Worm (Caenorhabditis elegans) whole organism, L3 larva: Measurements from ENCODE around the gene T10H9.1.

Experiments
- R02D3.7 ChIP-seq: fragments of 150-350 bp; optimal IDR thresholded peaks from 2 replicates; lab custom pipeline; 2014; ENCODE audit warnings: missing biosample characterization, missing genetic modification characterization
- ZK546.5 ChIP-seq: sonication (generic microtip); optimal IDR thresholded peaks from 2 replicates; lab custom pipeline; 2017; ENCODE audit warnings: missing biosample characterization, missing genetic modification characterization
- aly-2 ChIP-seq: fragments of 150-350 bp; optimal IDR thresholded peaks from 2 replicates; lab custom pipeline; 2014; ENCODE audit warnings: missing biosample characterization, missing genetic modification characterization
- ama-1 ChIP-seq: fragments of 150-350 bp; optimal IDR thresholded peaks from 2 replicates; lab custom pipeline; 2018
- ceh-16 ChIP-seq: sonication (generic microtip); optimal IDR thresholded peaks from 2 replicates; lab custom pipeline; 2017; ENCODE audit warnings: missing biosample characterization, missing genetic modification characterization
- ceh-9 ChIP-seq: sonication (generic microtip); optimal IDR thresholded peaks from 2 replicates; lab custom pipeline; 2018; ENCODE audit warnings: missing biosample characterization, missing genetic modification characterization
- daf-12 ChIP-seq: fragments of 150-350 bp; optimal IDR thresholded peaks from 2 replicates; lab custom pipeline; 2014; ENCODE audit warnings: missing biosample characterization, missing genetic modification reagents, missing genetic modification characterization
- egl-27 ChIP-seq: sonication (generic microtip); optimal IDR thresholded peaks from 4 replicates; lab custom pipeline; 2017; ENCODE audit warnings: missing biosample characterization, missing genetic modification reagents, missing genetic modification characterization
- egl-5 ChIP-seq: fragments of 150-350 bp; optimal IDR thresholded peaks from 2 replicates; lab custom pipeline; 2017; ENCODE audit warnings: missing biosample characterization, missing genetic modification reagents, missing genetic modification characterization, inconsistent platforms
- elt-1 ChIP-seq: fragments of 150-350 bp; optimal IDR thresholded peaks from 2 replicates; lab custom pipeline; 2014; ENCODE audit warnings: missing biosample characterization, missing genetic modification characterization
- elt-2 ChIP-seq: sonication (generic microtip); optimal IDR thresholded peaks from 2 replicates; lab custom pipeline; 2016; ENCODE audit warnings: missing genetic modification reagents, mild to moderate bottlenecking, missing genetic modification characterization, missing compliant biosample characterization
- elt-3 ChIP-seq, 3 experiments: fragments of 150-350 bp in 1 of 3; sonication (generic microtip) in 2 of 3; optimal IDR thresholded peaks; 2 replicates in 2 of 3; 4 replicates in 1 of 3; lab custom pipeline; 2014 to 2017; ENCODE audit warnings: missing biosample characterization in 3 of 3, missing genetic modification characterization in 3 of 3
- eor-1 ChIP-seq, 2 experiments: fragments of 150-350 bp; optimal IDR thresholded peaks; 2 replicates each; lab custom pipeline; 2014 to 2018; ENCODE audit warnings: missing biosample characterization in 2 of 2, missing genetic modification characterization in 2 of 2
- fkh-2 ChIP-seq: fragments of 150-350 bp; optimal IDR thresholded peaks from 2 replicates; lab custom pipeline; 2014; ENCODE audit warnings: missing biosample characterization, missing genetic modification reagents, missing genetic modification characterization
- fos-1 ChIP-seq: fragments of 150-350 bp; optimal IDR thresholded peaks from 2 replicates; lab custom pipeline; 2014; ENCODE audit warnings: missing biosample characterization, missing genetic modification characterization
- hmg-11 ChIP-seq: sonication (generic microtip); optimal IDR thresholded peaks from 2 replicates; lab custom pipeline; 2016; ENCODE audit warnings: missing genetic modification characterization, missing compliant biosample characterization
- jun-1 ChIP-seq: fragments of 150-350 bp; optimal IDR thresholded peaks from 2 replicates; lab custom pipeline; 2014; ENCODE audit warnings: missing biosample characterization, missing genetic modification reagents, missing genetic modification characterization
- lin-15B ChIP-seq: fragments of 150-350 bp; optimal IDR thresholded peaks from 2 replicates; lab custom pipeline; 2014; ENCODE audit warnings: missing biosample characterization, missing genetic modification characterization
- lin-39 ChIP-seq: fragments of 150-350 bp; optimal IDR thresholded peaks from 2 replicates; lab custom pipeline; 2018; ENCODE audit warnings: missing biosample characterization, missing genetic modification reagents, missing genetic modification characterization
- lsy-12 ChIP-seq: sonication (generic microtip); optimal IDR thresholded peaks from 2 replicates; lab custom pipeline; 2016; ENCODE audit warnings: mild to moderate bottlenecking, missing genetic modification characterization, missing compliant biosample characterization
- mdl-1 ChIP-seq: fragments of 150-350 bp; optimal IDR thresholded peaks from 2 replicates; lab custom pipeline; 2014; ENCODE audit warnings: missing biosample characterization, missing genetic modification characterization
- nfya-1 ChIP-seq: sonication (generic microtip); optimal IDR thresholded peaks from 2 replicates; lab custom pipeline; 2017; ENCODE audit warnings: missing genetic modification characterization, mild to moderate bottlenecking, missing compliant biosample characterization, antibody characterized with exemption, moderate library complexity; ENCODE audit not compliant: insufficient read depth
- nhr-11 ChIP-seq: fragments of 150-350 bp; optimal IDR thresholded peaks from 2 replicates; lab custom pipeline; 2014; ENCODE audit warnings: missing biosample characterization, missing genetic modification characterization
- nhr-12 ChIP-seq: fragments of 150-350 bp; optimal IDR thresholded peaks from 2 replicates; lab custom pipeline; 2014; ENCODE audit warnings: missing biosample characterization, missing genetic modification characterization
- nhr-23 ChIP-seq: fragments of 150-350 bp; optimal IDR thresholded peaks from 2 replicates; lab custom pipeline; 2014; ENCODE audit warnings: missing biosample characterization, missing genetic modification reagents, missing genetic modification characterization
- nhr-25 ChIP-seq: sonication (generic microtip); optimal IDR thresholded peaks from 2 replicates; lab custom pipeline; 2017; ENCODE audit warnings: missing biosample characterization, missing genetic modification characterization
- nhr-28 ChIP-seq: fragments of 150-350 bp; optimal IDR thresholded peaks from 2 replicates; lab custom pipeline; 2014; ENCODE audit warnings: missing biosample characterization, missing genetic modification characterization
- nhr-67 ChIP-seq: fragments of 150-350 bp; optimal IDR thresholded peaks from 2 replicates; lab custom pipeline; 2014; ENCODE audit warnings: missing biosample characterization, missing genetic modification characterization
- nhr-76 ChIP-seq: fragments of 150-350 bp; sonication (generic microtip); optimal IDR thresholded peaks from 5 replicates; lab custom pipeline; 2014; ENCODE audit warnings: missing biosample characterization, missing genetic modification characterization
- nhr-77 ChIP-seq: fragments of 150-350 bp; optimal IDR thresholded peaks from 2 replicates; lab custom pipeline; 2014; ENCODE audit warnings: missing biosample characterization, missing genetic modification characterization
- pha-4 ChIP-seq: fragments of 150-350 bp; optimal IDR thresholded peaks from 2 replicates; lab custom pipeline; 2014; ENCODE audit warnings: missing biosample characterization, missing genetic modification reagents, missing genetic modification characterization
- pqm-1 ChIP-seq: fragments of 150-350 bp; optimal IDR thresholded peaks from 2 replicates; lab custom pipeline; 2017; ENCODE audit warnings: missing biosample characterization, missing genetic modification characterization, inconsistent platforms
- sea-2 ChIP-seq: fragments of 150-350 bp; sonication (generic microtip); optimal IDR thresholded peaks from 4 replicates; lab custom pipeline; 2014; ENCODE audit warnings: missing biosample characterization, missing genetic modification reagents, missing genetic modification characterization
- snpc-4 ChIP-seq: fragments of 150-350 bp; optimal IDR thresholded peaks from 2 replicates; lab custom pipeline; 2014; ENCODE audit warnings: missing biosample characterization, missing genetic modification characterization
- tbx-2 ChIP-seq: sonication (generic microtip); optimal IDR thresholded peaks from 2 replicates; lab custom pipeline; 2016; ENCODE audit warnings: mild to moderate bottlenecking, missing genetic modification characterization, missing compliant biosample characterization
- unc-39 ChIP-seq: sonication (generic microtip); optimal IDR thresholded peaks from 4 replicates; lab custom pipeline; 2017; ENCODE audit warnings: missing biosample characterization, missing genetic modification characterization
- unc-62 ChIP-seq: fragments of 150-350 bp; sonication (generic microtip); optimal IDR thresholded peaks from 4 replicates; lab custom pipeline; 2014; ENCODE audit warnings: missing biosample characterization, missing genetic modification reagents, missing genetic modification characterization
- zag-1 ChIP-seq: fragments of 150-350 bp; optimal IDR thresholded peaks from 2 replicates; lab custom pipeline; 2014; ENCODE audit warnings: missing biosample characterization, missing genetic modification characterization
- ztf-11 ChIP-seq: fragments of 150-350 bp; optimal IDR thresholded peaks from 2 replicates; lab custom pipeline; 2014; ENCODE audit warnings: missing biosample characterization, missing genetic modification characterization

Gene T10H9.1

DNA sequence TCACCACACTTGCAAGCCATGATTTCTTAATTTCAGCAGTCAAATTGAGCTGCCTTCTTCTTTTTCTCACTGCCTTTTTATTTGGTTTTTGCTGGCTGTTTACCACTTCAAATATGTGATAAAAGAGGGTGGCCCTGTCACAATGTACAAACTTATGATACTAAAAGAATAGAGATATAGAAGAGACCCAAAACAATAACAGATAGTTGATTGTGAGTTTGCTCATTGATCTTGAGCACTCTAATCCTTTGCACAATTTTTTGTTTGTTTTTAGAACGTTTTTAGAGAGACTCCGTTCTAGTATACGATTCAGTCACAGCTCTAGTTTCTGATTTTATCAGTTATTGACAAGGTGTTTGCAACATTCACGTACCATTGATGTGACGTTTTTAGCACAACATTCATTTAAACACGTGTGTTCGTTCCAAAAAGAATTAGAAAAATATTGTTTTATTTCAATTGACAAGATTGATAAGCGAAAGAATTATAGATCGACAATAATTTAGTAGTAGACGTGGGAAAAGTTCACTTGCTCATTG lies 42.5 kb downstream of the T10H9.1 start, which contains the start of gene mtl-1:
mtl-1 (minus strand) TSS at position 51 of the 539 bp plus-strand sequence.
- TF ChIP-seq daf-12 (no peak), fkh-2 (tag; lab: Kevin White, UChicago) (no peak), unc-39 (tag; lab: Kevin White, UChicago) (no peak), nhr-77 (tag; lab: Kevin White, UChicago) (no peak), egl-27 (no peak), eor-1 (tag; optimal IDR thresholded peaks at IDR 0.05; lab: Kevin White, UChicago) (no peak), sea-2 (GFP tag; lab: Kevin White, UChicago) (no peak), ZK546.5 (tag; lab: Kevin White, UChicago) (no peak), nhr-23 (no peak), nfya-1 (tag; lab: Kevin White, UChicago) (no peak), elt-2 (tag; lab: Kevin White, UChicago) (peak; percentile 53), elt-3 (tag; optimal IDR thresholded peaks at IDR 0.05; lab: Kevin White, UChicago) (no peak), lin-15B (no peak), fos-1 (tag; lab: Kevin White, UChicago) (no peak), lin-39 (no peak), snpc-4 (tag; lab: Kevin White, UChicago) (no peak), pha-4 (peak; percentile 37), elt-1 (no peak), jun-1 (tag; lab: Kevin White, UChicago) (no peak), nhr-28 (no peak), ama-1 (lab: Kevin White, UChicago) (peak; percentile 8), nhr-25 (tag; lab: Kevin White, UChicago) (no peak), nhr-76 (tag; lab: Kevin White, UChicago) (no peak), pqm-1 (tag; lab: Kevin White, UChicago) (peak; percentile 84), lsy-12 (tag; lab: Kevin White, UChicago) (no peak), ceh-16 (tag; lab: Kevin White, UChicago) (no peak), nhr-12 (tag; lab: Kevin White, UChicago) (no peak), nhr-67 (no peak), R02D3.7 (tag; lab: Kevin White, UChicago) (no peak), ztf-11 (tag; lab: Kevin White, UChicago) (no peak), mdl-1 (tag; lab: Kevin White, UChicago) (no peak), tbx-2 (no peak), nhr-11 (tag; lab: Kevin White, UChicago) (no peak), ceh-9 (tag; lab: Kevin White, UChicago) (no peak), zag-1 (tag; lab: Kevin White, UChicago) (no peak), unc-62 (GFP tag; lab: Kevin White, UChicago) (no peak)

DNA sequence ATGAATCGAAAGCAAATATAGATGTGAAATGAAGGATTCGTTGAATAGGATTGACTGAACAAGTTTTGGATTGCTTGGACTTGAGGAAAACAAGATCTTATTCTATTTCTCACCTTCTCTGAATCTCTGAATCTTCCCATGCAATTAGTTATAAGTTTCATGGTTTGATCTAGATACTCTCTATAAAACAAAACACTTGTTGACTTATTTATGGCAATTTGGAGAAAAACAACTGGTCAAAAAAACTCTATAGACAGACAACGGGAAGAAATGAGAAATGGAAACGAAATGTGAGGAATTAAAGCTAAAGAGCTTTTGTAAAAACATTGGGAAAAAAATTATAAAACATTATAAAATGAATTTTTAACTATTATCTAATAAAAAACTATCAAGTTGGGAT lies 45.3 kb downstream of the T10H9.1 start, which contains the start of gene W02F12.8:
W02F12.8 (minus strand) TSS at position 101 of the 400 bp plus-strand sequence.
- TF ChIP-seq elt-1 (no peak), sea-2 (GFP tag; lab: Kevin White, UChicago) (no peak), mdl-1 (tag; lab: Kevin White, UChicago) (no peak), aly-2 (no peak), eor-1 (tag; optimal IDR thresholded peaks at IDR 0.05; lab: Kevin White, UChicago) (no peak), hmg-11 (no peak), nhr-28 (no peak), jun-1 (tag; lab: Kevin White, UChicago) (no peak)

DNA sequence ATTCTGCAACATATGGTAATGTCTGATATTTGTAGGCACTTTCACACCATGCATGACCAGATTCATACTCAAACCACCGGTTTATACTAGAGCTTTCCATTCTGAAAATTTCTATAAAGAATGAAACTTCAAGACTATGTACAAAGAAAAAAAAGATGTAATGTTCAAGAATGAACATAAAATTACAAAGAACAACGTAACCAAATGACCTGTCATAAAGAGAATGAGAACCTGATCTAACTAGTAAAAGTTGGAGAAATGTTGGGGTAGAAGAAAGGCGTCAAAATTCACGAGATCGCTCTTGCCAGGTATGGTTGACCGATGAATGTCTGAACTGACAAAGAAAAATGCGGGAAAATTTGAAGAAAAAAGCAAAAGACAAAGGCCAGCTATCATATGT lies 48.1 kb downstream of the T10H9.1 start, which contains the start of gene W02F12.2:
W02F12.2 (minus strand) TSS at position 101 of the 400 bp plus-strand sequence.
- TF ChIP-seq hmg-11 (no peak), unc-39 (tag; lab: Kevin White, UChicago) (no peak), egl-5 (tag; lab: Kevin White, UChicago) (no peak), jun-1 (tag; lab: Kevin White, UChicago) (no peak), fkh-2 (tag; lab: Kevin White, UChicago) (no peak), unc-62 (GFP tag; lab: Kevin White, UChicago) (no peak), nhr-23 (no peak), egl-27 (no peak), nhr-28 (no peak), zag-1 (tag; lab: Kevin White, UChicago) (no peak), aly-2 (no peak), lsy-12 (tag; lab: Kevin White, UChicago) (no peak)
